Fruit fly (Drosophila melanogaster) whole organism, prepupa: Measurements from ENCODE around the gene CG5377.

Source experiments
- Blimp-1 ChIP-seq: fragments of 200-800 bp; sonication (Bioruptor generic); optimal IDR thresholded peaks from 3 replicates; lab custom pipeline; 2017; ENCODE audit warnings: missing biosample characterization, missing genetic modification characterization, mild to moderate bottlenecking, moderate library complexity, missing genetic modification reagents
- CG10631 ChIP-seq: fragments of 200-800 bp; sonication (Bioruptor generic); optimal IDR thresholded peaks from 2 replicates; lab custom pipeline; 2016; ENCODE audit warnings: missing biosample characterization, missing genetic modification characterization
- CG10669 ChIP-seq: fragments of 200-800 bp; sonication (Bioruptor generic); optimal IDR thresholded peaks from 3 replicates; lab custom pipeline; 2018; ENCODE audit warnings: missing biosample characterization, mild to moderate bottlenecking, missing genetic modification characterization, moderate library complexity
- CG11762 ChIP-seq: fragments of 200-800 bp; sonication (Bioruptor generic); optimal IDR thresholded peaks from 3 replicates; lab custom pipeline; 2016; ENCODE audit warnings: missing biosample characterization, missing genetic modification characterization; ENCODE audit not compliant: insufficient read depth
- CG11902 ChIP-seq: fragments of 200-800 bp; sonication (Bioruptor generic); optimal IDR thresholded peaks from 3 replicates; lab custom pipeline; 2016; ENCODE audit warnings: missing biosample characterization, missing genetic modification characterization
- CG15336 ChIP-seq: fragments of 200-800 bp; sonication (Bioruptor generic); IDR thresholded peaks from 2 replicates; pipeline ENCODE4 v1.3.6; 2022; ENCODE audit warnings: missing biosample characterization, missing genetic modification characterization
- CG16779 ChIP-seq: fragments of 200-800 bp; sonication (Bioruptor generic); optimal IDR thresholded peaks from 3 replicates; lab custom pipeline; 2017; ENCODE audit warnings: missing biosample characterization, mild to moderate bottlenecking, missing genetic modification characterization
- CG3032 ChIP-seq: fragments of 200-800 bp; optimal IDR thresholded peaks from 2 replicates; lab custom pipeline; 2019; ENCODE audit warnings: missing biosample characterization, mild to moderate bottlenecking, missing genetic modification characterization, moderate library complexity
- CG31627 ChIP-seq: fragments of 200-800 bp; sonication (Bioruptor generic); optimal IDR thresholded peaks from 3 replicates; lab custom pipeline; 2016; ENCODE audit warnings: missing biosample characterization, missing genetic modification characterization
- CG4318 ChIP-seq: fragments of 200-800 bp; sonication (Bioruptor generic); optimal IDR thresholded peaks from 3 replicates; lab custom pipeline; 2017; ENCODE audit warnings: missing biosample characterization, mild to moderate bottlenecking, missing genetic modification characterization
- CG6163 ChIP-seq: fragments of 200-800 bp; sonication (Bioruptor generic); IDR thresholded peaks from 3 replicates; pipeline ENCODE4 v1.3.6; 2022; ENCODE audit warnings: missing biosample characterization, missing genetic modification characterization
- CG6808 ChIP-seq: fragments of 200-800 bp; sonication (Bioruptor generic); optimal IDR thresholded peaks from 3 replicates; lab custom pipeline; 2017; ENCODE audit warnings: missing biosample characterization, missing genetic modification characterization, mild to moderate bottlenecking, moderate library complexity, missing genetic modification reagents
- CG6854 ChIP-seq: fragments of 200-800 bp; sonication (Bioruptor generic); optimal IDR thresholded peaks from 2 replicates; lab custom pipeline; 2017; ENCODE audit warnings: missing biosample characterization, mild to moderate bottlenecking, missing genetic modification characterization
- CG8119 ChIP-seq: fragments of 200-800 bp; sonication (Bioruptor generic); IDR thresholded peaks from 3 replicates; pipeline ENCODE4 v1.3.6; 2022; ENCODE audit warnings: missing biosample characterization, missing genetic modification characterization
- CG9139 ChIP-seq: fragments of 200-800 bp; sonication (Bioruptor generic); optimal IDR thresholded peaks from 3 replicates; lab custom pipeline; 2017; ENCODE audit warnings: missing biosample characterization, mild to moderate bottlenecking, missing genetic modification characterization
- Eip75B ChIP-seq: fragments of 200-800 bp; sonication (Bioruptor generic); optimal IDR thresholded peaks from 3 replicates; lab custom pipeline; 2016; ENCODE audit warnings: missing biosample characterization, missing genetic modification characterization
- Eip93F ChIP-seq: fragments of 200-800 bp; sonication (Bioruptor generic); optimal IDR thresholded peaks from 2 replicates; lab custom pipeline; 2016; ENCODE audit warnings: missing biosample characterization, mild to moderate bottlenecking, missing genetic modification characterization
- Ets21C ChIP-seq: fragments of 200-800 bp; sonication (Bioruptor generic); optimal IDR thresholded peaks from 3 replicates; lab custom pipeline; 2016; ENCODE audit warnings: missing biosample characterization, missing genetic modification characterization
- Ets96B ChIP-seq: fragments of 200-800 bp; optimal IDR thresholded peaks from 2 replicates; lab custom pipeline; 2019; ENCODE audit warnings: missing biosample characterization, mild to moderate bottlenecking, missing genetic modification characterization, moderate library complexity
- Hr38 ChIP-seq: sonication (Bioruptor generic); optimal IDR thresholded peaks from 2 replicates; lab custom pipeline; 2016; ENCODE audit warnings: missing biosample characterization, missing genetic modification characterization
- Hr39 ChIP-seq: fragments of 200-800 bp; sonication (Bioruptor generic); optimal IDR thresholded peaks from 2 replicates; lab custom pipeline; 2016; ENCODE audit warnings: missing biosample characterization, missing genetic modification characterization
- Met ChIP-seq: fragments of 200-800 bp; sonication (Bioruptor generic); optimal IDR thresholded peaks from 3 replicates; lab custom pipeline; 2016; ENCODE audit warnings: missing biosample characterization, missing genetic modification characterization
- Smox ChIP-seq: fragments of 200-800 bp; sonication (Bioruptor generic); optimal IDR thresholded peaks from 3 replicates; lab custom pipeline; 2016; ENCODE audit warnings: missing biosample characterization, missing genetic modification characterization
- Sox14 ChIP-seq: fragments of 200-800 bp; sonication (Bioruptor generic); optimal IDR thresholded peaks from 3 replicates; lab custom pipeline; 2016; ENCODE audit warnings: missing biosample characterization, missing genetic modification characterization
- Sox15 ChIP-seq: fragments of 200-800 bp; sonication (Bioruptor generic); optimal IDR thresholded peaks from 3 replicates; lab custom pipeline; 2016; ENCODE audit warnings: missing biosample characterization, missing genetic modification characterization
- acj6 ChIP-seq: fragments of 200-800 bp; sonication (Bioruptor generic); optimal IDR thresholded peaks from 3 replicates; lab custom pipeline; 2016; ENCODE audit warnings: missing biosample characterization, missing genetic modification characterization
- dsx ChIP-seq: fragments of 200-800 bp; optimal IDR thresholded peaks from 3 replicates; lab custom pipeline; 2019; ENCODE audit warnings: missing biosample characterization, mild to moderate bottlenecking, missing genetic modification characterization, moderate library complexity; ENCODE audit not compliant: poor library complexity, severe bottlenecking
- eg ChIP-seq: fragments of 200-800 bp; sonication (Bioruptor generic); IDR thresholded peaks from 3 replicates; pipeline ENCODE4 v1.3.6; 2022; ENCODE audit warnings: missing biosample characterization, missing genetic modification characterization
- esn ChIP-seq: fragments of 200-800 bp; sonication (Bioruptor generic); optimal IDR thresholded peaks from 2 replicates; lab custom pipeline; 2016; ENCODE audit warnings: missing biosample characterization, mild to moderate bottlenecking, missing genetic modification characterization, moderate library complexity
- fd85E ChIP-seq: fragments of 200-800 bp; sonication (Bioruptor generic); optimal IDR thresholded peaks from 3 replicates; lab custom pipeline; 2016; ENCODE audit warnings: missing biosample characterization, missing genetic modification characterization
- fkh ChIP-seq: fragments of 200-800 bp; sonication (Bioruptor generic); optimal IDR thresholded peaks from 3 replicates; lab custom pipeline; 2017; ENCODE audit warnings: missing biosample characterization, mild to moderate bottlenecking, missing genetic modification characterization, moderate library complexity
- lz ChIP-seq: fragments of 200-800 bp; sonication (Bioruptor generic); optimal IDR thresholded peaks from 3 replicates; lab custom pipeline; 2016; ENCODE audit warnings: missing biosample characterization, missing genetic modification characterization
- spab ChIP-seq: fragments of 200-800 bp; sonication (Bioruptor generic); optimal IDR thresholded peaks from 2 replicates; lab custom pipeline; 2017; ENCODE audit warnings: missing biosample characterization, mild to moderate bottlenecking, missing genetic modification characterization, missing genetic modification reagents
- svp ChIP-seq: fragments of 200-800 bp; sonication (Bioruptor generic); peaks from one replicate; lab custom pipeline; 2016; ENCODE audit warnings: missing biosample characterization, missing genetic modification characterization
- topi ChIP-seq: fragments of 200-800 bp; sonication (Bioruptor generic); optimal IDR thresholded peaks from 3 replicates; lab custom pipeline; 2016; ENCODE audit warnings: missing biosample characterization, missing genetic modification characterization

Gene CG5377

dm6 chr3R:22492767-22493166 is 24.8 kb upstream of the CG5377 start, which contains the start of gene tHMG2:
tHMG2 (plus strand) TSS chr3R:22492953.
- TF ChIP-seq Hr38 (no peak), fd85E (GFP tag; lab: Kevin White, UChicago) (no peak), eg (no peak), CG8119 (no peak), acj6 (GFP tag; lab: Kevin White, UChicago) (no peak), CG4318 (no peak)

dm6 chr3R:22491088-22491879 is 23.3 kb upstream of the CG5377 start, which contains the start of the genes CCT1 and tHMG1:
CCT1 (minus strand) TSS chr3R:22491439.
tHMG1 (plus strand) TSS chr3R:22491829.
- TF ChIP-seq Ets21C (no peak), esn (GFP tag; lab: Kevin White, UChicago) (peak; percentile 45), CG31627 (peak; percentile 13), Eip93F (GFP tag; lab: Kevin White, UChicago) (no peak), CG3032 (tag; lab: Kevin White, UChicago) (peak; percentile 27), Hr38 (no peak), Eip75B (GFP tag; lab: Kevin White, UChicago) (no peak), CG11762 (GFP tag; lab: Kevin White, UChicago) (no peak), CG8119 (no peak), lz (GFP tag; lab: Kevin White, UChicago) (peak; percentile 15), Smox (GFP tag; lab: Kevin White, UChicago) (no peak), fkh (GFP tag; lab: Kevin White, UChicago) (no peak), eg (no peak)

dm6 chr3R:22488855-22489254 is 20.9 kb upstream of the CG5377 start, which contains the start of gene CG5376:
CG5376 (minus strand) TSS chr3R:22488955.
- TF ChIP-seq Blimp-1: no peak
- TF ChIP-seq svp (GFP tag; lab: Kevin White, UChicago): no peak
- no peak for TF ChIP-seq Eip93F (GFP tag; lab: Kevin White, UChicago)
- no peak for TF ChIP-seq spab (GFP tag; lab: Kevin White, UChicago)
- TF ChIP-seq CG31627: no peak
- no peak for TF ChIP-seq eg
- TF ChIP-seq Ets96B (tag; lab: Kevin White, UChicago): no peak
- TF ChIP-seq CG4318: no peak
- TF ChIP-seq CG16779 (tag; lab: Kevin White, UChicago): no peak
- no peak for TF ChIP-seq CG6808 (GFP tag; lab: Kevin White, UChicago)
- TF ChIP-seq dsx (GFP tag; lab: Kevin White, UChicago): no peak
- TF ChIP-seq Hr39: no peak
- TF ChIP-seq CG15336: no peak
- TF ChIP-seq Met (GFP tag; lab: Kevin White, UChicago): no peak
- no peak for TF ChIP-seq CG8119
- no peak for TF ChIP-seq Sox14 (GFP tag; lab: Kevin White, UChicago)
- no peak for TF ChIP-seq esn (GFP tag; lab: Kevin White, UChicago)

dm6 chr3R:22487037-22487492 is 19.1 kb upstream of the CG5377 start, which contains the start of gene Pfdn5:
Pfdn5 (plus strand) TSS chr3R:22487039.
- TF ChIP-seq CG11762 (GFP tag; lab: Kevin White, UChicago) (no peak), CG9139 (GFP tag; lab: Kevin White, UChicago) (no peak), CG6854 (no peak), topi (no peak), CG6163 (GFP tag; lab: Robert Waterston, UW) (no peak), Sox15 (GFP tag; lab: Kevin White, UChicago) (no peak)

dm6 chr3R:22483537-22483936 is 15.6 kb upstream of the CG5377 start:
- no peak for TF ChIP-seq CG10631 (GFP tag; lab: Kevin White, UChicago)
- no peak for TF ChIP-seq CG11902 (GFP tag; lab: Kevin White, UChicago)
- no peak for TF ChIP-seq CG10669
- TF ChIP-seq Smox (GFP tag; lab: Kevin White, UChicago): no peak
